Worm (Caenorhabditis elegans): ENCODE measurements around the gene F38B6.2.

ce11 chrX:6709238-6709637 lies 10.9 kb downstream of the F38B6.2 start, which contains the start of gene acr-3:
- TF ChIP-seq elt-3 (tag; optimal IDR thresholded peaks at IDR 0.05) (no peak), nhr-11 (tag; optimal IDR thresholded peaks at IDR 0.05) (no peak), egl-27 (tag; optimal IDR thresholded peaks at IDR 0.05) (no peak)

All from whole organism, L3 larva.